Worm (Caenorhabditis elegans) whole organism, L1 larva: Measurements from ENCODE around the gene C17H11.2.
A peak's percentile ranks its signal among the peaks of the same experiment; 100 is the strongest.
"Not testable (repeated sequence)": the region's sequence is repeated elsewhere in the genome, so short reads cannot be mapped to it uniquely, and the experiment has no call there.

Experiments used
- C16A3.4 ChIP-seq: fragments of 150-350 bp; optimal IDR thresholded peaks from 2 replicates; lab custom pipeline; 2014; ENCODE audit warnings: missing biosample characterization, missing genetic modification characterization
- blmp-1 ChIP-seq: fragments of 150-350 bp; optimal IDR thresholded peaks from 2 replicates; lab custom pipeline; 2014; ENCODE audit warnings: missing biosample characterization, missing genetic modification characterization
- ceh-82 ChIP-seq, 3 experiments: fragments of 150-350 bp in 1 of 3; sonication (generic microtip) in 2 of 3; optimal IDR thresholded peaks; 2 replicates each; lab custom pipeline; 2014 to 2017; ENCODE audit warnings: missing biosample characterization in 3 of 3, missing genetic modification characterization in 3 of 3
- ceh-90 ChIP-seq: sonication (generic microtip); optimal IDR thresholded peaks from 2 replicates; lab custom pipeline; 2016; ENCODE audit warnings: missing genetic modification characterization, missing compliant biosample characterization
- dsc-1 ChIP-seq: sonication (generic microtip); optimal IDR thresholded peaks from 2 replicates; lab custom pipeline; 2016; ENCODE audit warnings: mild to moderate bottlenecking, missing genetic modification characterization, missing compliant biosample characterization
- efl-1 ChIP-seq, 4 experiments: fragments of 150-350 bp; optimal IDR thresholded peaks in 3 of 4; peaks in 1 of 4; 1 replicate in 1 of 4; 2 replicates in 3 of 4; lab custom pipeline; 2014; ENCODE audit warnings: missing biosample characterization in 2 of 4, missing genetic modification characterization in 2 of 4, missing genetic modification reagents in 2 of 4
- elt-3 ChIP-seq, 6 experiments: fragments of 150-350 bp in 1 of 6; sonication (generic microtip); optimal IDR thresholded peaks; 2 replicates each; lab custom pipeline; 2017 to 2018; ENCODE audit warnings: missing biosample characterization in 6 of 6, missing genetic modification characterization in 6 of 6, inconsistent platforms in 1 of 6
- ets-5 ChIP-seq: fragments of 200-800 bp; sonication (Bioruptor generic); IDR thresholded peaks from 2 replicates; pipeline ENCODE4 v1.3.6; 2022; ENCODE audit warnings: missing genetic modification characterization, missing compliant biosample characterization
- fkh-10 ChIP-seq: sonication (generic microtip); optimal IDR thresholded peaks from 2 replicates; lab custom pipeline; 2017; ENCODE audit warnings: missing biosample characterization, missing genetic modification reagents, missing genetic modification characterization
- fkh-4 ChIP-seq: sonication (generic microtip); optimal IDR thresholded peaks from 2 replicates; lab custom pipeline; 2016; ENCODE audit warnings: missing compliant biosample characterization, missing genetic modification characterization, borderline replicate concordance
- irx-1 ChIP-seq: sonication (generic microtip); optimal IDR thresholded peaks from 2 replicates; lab custom pipeline; 2016; ENCODE audit warnings: missing genetic modification characterization, missing compliant biosample characterization
- isw-1 ChIP-seq: fragments of 200-800 bp; sonication (Bioruptor generic); IDR thresholded peaks from 2 replicates; pipeline ENCODE4 v1.3.6; 2022; ENCODE audit warnings: missing genetic modification characterization, missing compliant biosample characterization
- jun-1 ChIP-seq: fragments of 150-350 bp; optimal IDR thresholded peaks from 2 replicates; lab custom pipeline; 2014; ENCODE audit warnings: missing biosample characterization, missing genetic modification reagents, missing genetic modification characterization
- lin-13 ChIP-seq: fragments of 150-350 bp; optimal IDR thresholded peaks from 2 replicates; lab custom pipeline; 2014; ENCODE audit warnings: missing biosample characterization, missing genetic modification reagents, missing genetic modification characterization
- lin-14 ChIP-seq: fragments of 200-800 bp; sonication (Bioruptor generic); optimal IDR thresholded peaks from 2 replicates; lab custom pipeline; 2018; ENCODE audit warnings: mild to moderate bottlenecking, missing genetic modification characterization, moderate library complexity, missing compliant biosample characterization
- lin-35 ChIP-seq, 2 experiments: fragments of 150-350 bp; optimal IDR thresholded peaks; 2 replicates each; lab custom pipeline; 2014; ENCODE audit warnings: missing biosample characterization in 2 of 2, missing genetic modification characterization in 2 of 2, missing genetic modification reagents in 2 of 2
- lsy-2 ChIP-seq, 2 experiments: fragments of 150-350 bp; optimal IDR thresholded peaks; 2 replicates each; lab custom pipeline; 2014; ENCODE audit warnings: missing biosample characterization in 2 of 2, missing genetic modification characterization in 2 of 2
- mdl-1 ChIP-seq, 2 experiments: fragments of 150-350 bp; optimal IDR thresholded peaks; 2 replicates each; lab custom pipeline; 2014 to 2017; ENCODE audit warnings: missing biosample characterization in 2 of 2, missing genetic modification characterization in 2 of 2, inconsistent platforms in 1 of 2
- mep-1 ChIP-seq: fragments of 150-350 bp; optimal IDR thresholded peaks from 2 replicates; lab custom pipeline; 2014; ENCODE audit warnings: missing biosample characterization, missing genetic modification characterization
- nhr-11 ChIP-seq: fragments of 150-350 bp; optimal IDR thresholded peaks from 2 replicates; lab custom pipeline; 2014; ENCODE audit warnings: missing biosample characterization, missing genetic modification characterization
- nhr-19 ChIP-seq: fragments of 200-800 bp; sonication (Bioruptor generic); conservative IDR thresholded peaks from 2 replicates; pipeline ENCODE4 v1.3.6; 2022; ENCODE audit warnings: missing genetic modification characterization, missing compliant biosample characterization
- nhr-20 ChIP-seq: sonication (generic microtip); optimal IDR thresholded peaks from 2 replicates; lab custom pipeline; 2016; ENCODE audit warnings: mild to moderate bottlenecking, missing genetic modification characterization, missing compliant biosample characterization
- nhr-47 ChIP-seq: sonication (generic microtip); optimal IDR thresholded peaks from 2 replicates; lab custom pipeline; 2016; ENCODE audit warnings: mild to moderate bottlenecking, missing genetic modification characterization, moderate library complexity, missing compliant biosample characterization
- nhr-71 ChIP-seq: sonication (generic microtip); optimal IDR thresholded peaks from 2 replicates; lab custom pipeline; 2016; ENCODE audit warnings: mild to moderate bottlenecking, missing genetic modification characterization, moderate library complexity, missing compliant biosample characterization
- nhr-77 ChIP-seq: fragments of 150-350 bp; optimal IDR thresholded peaks from 2 replicates; lab custom pipeline; 2014; ENCODE audit warnings: missing biosample characterization, missing genetic modification characterization
- nhr-85 ChIP-seq: sonication (generic microtip); peaks from one replicate; lab custom pipeline; 2016; ENCODE audit warnings: missing genetic modification characterization, inconsistent platforms, missing compliant biosample characterization
- nhr-90 ChIP-seq: sonication (generic microtip); optimal IDR thresholded peaks from 2 replicates; lab custom pipeline; 2016; ENCODE audit warnings: mild to moderate bottlenecking, missing genetic modification characterization, missing compliant biosample characterization; ENCODE audit not compliant: poor library complexity
- pax-3 ChIP-seq: fragments of 200-800 bp; sonication (Bioruptor generic); optimal IDR thresholded peaks from 2 replicates; lab custom pipeline; 2018; ENCODE audit warnings: mild to moderate bottlenecking, missing genetic modification characterization, moderate library complexity, missing compliant biosample characterization
- rnt-1 ChIP-seq: sonication (generic microtip); optimal IDR thresholded peaks from 2 replicates; lab custom pipeline; 2016; ENCODE audit warnings: mild to moderate bottlenecking, missing genetic modification characterization, moderate library complexity, missing compliant biosample characterization
- skn-1 ChIP-seq: fragments of 150-350 bp; optimal IDR thresholded peaks from 2 replicates; lab custom pipeline; 2014; ENCODE audit warnings: missing biosample characterization, missing genetic modification characterization
- snu-23 ChIP-seq: sonication (generic microtip); optimal IDR thresholded peaks from 2 replicates; lab custom pipeline; 2016; ENCODE audit warnings: missing genetic modification characterization, missing compliant biosample characterization
- swsn-7 ChIP-seq: sonication (generic microtip); optimal IDR thresholded peaks from 2 replicates; lab custom pipeline; 2016; ENCODE audit warnings: missing genetic modification characterization, missing compliant biosample characterization
- unc-130 ChIP-seq: fragments of 150-350 bp; optimal IDR thresholded peaks from 2 replicates; lab custom pipeline; 2017; ENCODE audit warnings: missing biosample characterization, missing genetic modification characterization, inconsistent platforms
- unc-86 ChIP-seq: sonication (generic microtip); optimal IDR thresholded peaks from 2 replicates; lab custom pipeline; 2016; ENCODE audit warnings: missing genetic modification characterization, missing compliant biosample characterization
- unc-98 ChIP-seq: fragments of 200-800 bp; sonication (Bioruptor generic); IDR thresholded peaks from 2 replicates; pipeline ENCODE4 v1.3.6; 2022; ENCODE audit warnings: missing genetic modification characterization, missing compliant biosample characterization
- xbp-1 ChIP-seq: sonication (generic microtip); optimal IDR thresholded peaks from 2 replicates; lab custom pipeline; 2016; ENCODE audit warnings: missing genetic modification characterization, missing compliant biosample characterization
- ztf-11 ChIP-seq, 2 experiments: sonication (generic microtip); optimal IDR thresholded peaks; 2 replicates each; lab custom pipeline; 2016 to 2017; ENCODE audit warnings: missing genetic modification characterization in 2 of 2, missing biosample characterization in 1 of 2, missing compliant biosample characterization in 1 of 2

The C17H11.2 gene

ce11 chrX:8154374-8154836 is 15.3 kb upstream of the C17H11.2 start:
- TF ChIP-seq snu-23 (GFP tag; lab: Kevin White, UChicago) (peak; percentile 47), nhr-90 (tag; lab: Kevin White, UChicago) (peak; percentile 10), efl-1 (GFP tag; optimal IDR thresholded peaks at IDR 0.05 in 1 of 2; lab: Kevin White, UChicago) (peak in 1 of 2 experiments; percentile 54), lin-35 (GFP tag; optimal IDR thresholded peaks at IDR 0.05; lab: Kevin White, UChicago) (peak in 1 of 2 experiments; percentile 29), nhr-71 (peak; percentile 25), rnt-1 (tag; lab: Kevin White, UChicago) (peak; percentile 19), swsn-7 (tag; lab: Kevin White, UChicago) (peak; percentile 12), nhr-47 (tag; lab: Kevin White, UChicago) (peak; percentile 29), mdl-1 (tag; optimal IDR thresholded peaks at IDR 0.05; lab: Kevin White, UChicago) (peak in 1 of 2 experiments; percentile 4)
- TF ChIP-seq efl-1 (optimal IDR thresholded peaks at IDR 0.05; lab: Kevin White, UChicago) = not testable (repeated sequence)

- TF ChIP-seq lin-14 (GFP tag; lab: Kevin White, UChicago) = peak; percentile 2
- peak; percentile 16 for TF ChIP-seq jun-1 (tag; lab: Kevin White, UChicago)
- TF ChIP-seq snu-23 (GFP tag; lab: Kevin White, UChicago) = peak; percentile 59
- peak; percentile 2 for TF ChIP-seq irx-1 (tag; lab: Kevin White, UChicago)
- TF ChIP-seq xbp-1 (tag; lab: Kevin White, UChicago) = peak; percentile 22
- peak in 1 of 3 experiments; percentile 46 for TF ChIP-seq ceh-82 (tag; optimal IDR thresholded peaks at IDR 0.05; lab: Kevin White, UChicago)
- peak in 1 of 2 experiments; percentile 46 for TF ChIP-seq lsy-2 (tag; optimal IDR thresholded peaks at IDR 0.05; lab: Kevin White, UChicago)
- TF ChIP-seq lin-35 (GFP tag; optimal IDR thresholded peaks at IDR 0.05; lab: Kevin White, UChicago) = peak; percentile 6 to 48
- peak; percentile 43 for TF ChIP-seq C16A3.4 (tag; lab: Kevin White, UChicago)
- peak; percentile 8 for TF ChIP-seq mep-1 (tag; lab: Kevin White, UChicago)
- TF ChIP-seq unc-130 (tag; lab: Kevin White, UChicago) = peak; percentile 1
- TF ChIP-seq efl-1 (optimal IDR thresholded peaks at IDR 0.05; lab: Kevin White, UChicago) = peak in 1 of 2 experiments; percentile 18
- peak in 1 of 2 experiments; percentile 65 for TF ChIP-seq efl-1 (GFP tag; optimal IDR thresholded peaks at IDR 0.05 in 1 of 2; lab: Kevin White, UChicago)
- TF ChIP-seq lin-13 (GFP tag; lab: Kevin White, UChicago) = peak; percentile 7
- TF ChIP-seq nhr-77 = peak; percentile 20
- peak in 1 of 2 experiments; percentile 70 for TF ChIP-seq mdl-1 (tag; optimal IDR thresholded peaks at IDR 0.05; lab: Kevin White, UChicago)
- TF ChIP-seq nhr-85 (tag; lab: Kevin White, UChicago) = peak; percentile 68
- TF ChIP-seq rnt-1 (tag; lab: Kevin White, UChicago) = peak; percentile 48
Observed at ce11 chrX:8155447-8155877, 14.3 kb upstream of the C17H11.2 start.

- TF ChIP-seq ceh-82 (tag; optimal IDR thresholded peaks at IDR 0.05; lab: Kevin White, UChicago) (peak in 2 of 3 experiments; percentile 28 to 35), isw-1 (GFP tag; lab: Robert Waterston, UW) (no peak), unc-86 (tag; lab: Kevin White, UChicago) (peak; percentile 41), efl-1 (optimal IDR thresholded peaks at IDR 0.05; lab: Kevin White, UChicago) (no peak), efl-1 (GFP tag; optimal IDR thresholded peaks at IDR 0.05 in 1 of 2; lab: Kevin White, UChicago) (peak in 1 of 2 experiments; percentile 82), skn-1 (peak; percentile 35), ceh-90 (no peak), snu-23 (GFP tag; lab: Kevin White, UChicago) (peak; percentile 3), pax-3 (tag; lab: Kevin White, UChicago) (no peak), mdl-1 (tag; optimal IDR thresholded peaks at IDR 0.05; lab: Kevin White, UChicago) (peak in 1 of 2 experiments; percentile 4), nhr-47 (tag; lab: Kevin White, UChicago) (peak; percentile 49), rnt-1 (tag; lab: Kevin White, UChicago) (peak; percentile 44), nhr-71 (peak; percentile 35), swsn-7 (tag; lab: Kevin White, UChicago) (peak; percentile 4)
Observed at ce11 chrX:8155969-8156368, 13.8 kb upstream of the C17H11.2 start.

- TF ChIP-seq ceh-82 (tag; optimal IDR thresholded peaks at IDR 0.05; lab: Kevin White, UChicago) = peak in 2 of 3 experiments; percentile 6 to 24
- peak; percentile 51 for TF ChIP-seq nhr-71
- TF ChIP-seq ztf-11 (tag; optimal IDR thresholded peaks at IDR 0.05; lab: Kevin White, UChicago) = no peak
- TF ChIP-seq snu-23 (GFP tag; lab: Kevin White, UChicago) = peak; percentile 64
- TF ChIP-seq lin-14 (GFP tag; lab: Kevin White, UChicago) = peak; percentile 42
- TF ChIP-seq efl-1 (optimal IDR thresholded peaks at IDR 0.05; lab: Kevin White, UChicago) = no peak
- peak in 1 of 2 experiments; percentile 29 for TF ChIP-seq efl-1 (GFP tag; optimal IDR thresholded peaks at IDR 0.05 in 1 of 2; lab: Kevin White, UChicago)
- peak; percentile 50 for TF ChIP-seq nhr-47 (tag; lab: Kevin White, UChicago)
- TF ChIP-seq nhr-20 (tag; lab: Kevin White, UChicago) = peak; percentile 65
- peak in 1 of 2 experiments; percentile 3 for TF ChIP-seq lsy-2 (tag; optimal IDR thresholded peaks at IDR 0.05; lab: Kevin White, UChicago)
- TF ChIP-seq dsc-1 (tag; lab: Kevin White, UChicago) = peak; percentile 51
- TF ChIP-seq C16A3.4 (tag; lab: Kevin White, UChicago) = peak; percentile 62
- TF ChIP-seq skn-1 = peak; percentile 3
- peak; percentile 73 for TF ChIP-seq nhr-85 (tag; lab: Kevin White, UChicago)
- peak; percentile 59 for TF ChIP-seq nhr-90 (tag; lab: Kevin White, UChicago)
- TF ChIP-seq elt-3 (tag; optimal IDR thresholded peaks at IDR 0.05; lab: Kevin White, UChicago) = peak in 1 of 6 experiments; percentile 20
- TF ChIP-seq unc-98 (GFP tag; lab: Robert Waterston, UW) = no peak
- TF ChIP-seq swsn-7 (tag; lab: Kevin White, UChicago) = peak; percentile 30
- peak in 1 of 2 experiments; percentile 57 for TF ChIP-seq lin-35 (GFP tag; optimal IDR thresholded peaks at IDR 0.05; lab: Kevin White, UChicago)
- no peak for TF ChIP-seq fkh-10
- peak; percentile 20 for TF ChIP-seq blmp-1
- TF ChIP-seq ets-5 (GFP tag; lab: Robert Waterston, UW) = no peak
- TF ChIP-seq fkh-4 (tag; lab: Kevin White, UChicago) = no peak
- TF ChIP-seq nhr-19 = peak; percentile 56
- peak; percentile 37 for TF ChIP-seq xbp-1 (tag; lab: Kevin White, UChicago)
- TF ChIP-seq nhr-11 = no peak
- peak; percentile 56 for TF ChIP-seq mep-1 (tag; lab: Kevin White, UChicago)
- peak; percentile 32 for TF ChIP-seq rnt-1 (tag; lab: Kevin White, UChicago)
- peak in 1 of 2 experiments; percentile 50 for TF ChIP-seq mdl-1 (tag; optimal IDR thresholded peaks at IDR 0.05; lab: Kevin White, UChicago)
Observed at ce11 chrX:8156502-8156901, 13.2 kb upstream of the C17H11.2 start.
